Fruit fly (Drosophila melanogaster) whole organism, embryonic: ENCODE data around the gene CG43179.
A peak's percentile ranks its signal among the peaks of the same experiment; 100 is the strongest.

Experiments used
- Asciz ChIP-seq: fragments of 200-800 bp; sonication (Bioruptor generic); optimal IDR thresholded peaks from 2 replicates; lab custom pipeline; 2017; ENCODE audit warnings: missing biosample characterization, mild to moderate bottlenecking, missing genetic modification characterization, missing genetic modification reagents
- CG10654 ChIP-seq: fragments of 200-800 bp; sonication (Bioruptor generic); optimal IDR thresholded peaks from 2 replicates; lab custom pipeline; 2016; ENCODE audit warnings: missing biosample characterization, missing genetic modification characterization
- CG12942 ChIP-seq: fragments of 200-800 bp; sonication (Bioruptor generic); optimal IDR thresholded peaks from 3 replicates; lab custom pipeline; 2016; ENCODE audit warnings: missing biosample characterization, missing genetic modification characterization
- CG13287 ChIP-seq: fragments of 200-800 bp; sonication (Bioruptor generic); IDR thresholded peaks from 2 replicates; pipeline ENCODE4 v1.3.6; 2022; ENCODE audit warnings: missing biosample characterization, missing genetic modification characterization; ENCODE audit not compliant: partially characterized antibody
- CG14050 ChIP-seq: fragments of 200-800 bp; sonication (Bioruptor generic); IDR thresholded peaks from 3 replicates; pipeline ENCODE4 v1.3.6; 2022; ENCODE audit warnings: missing biosample characterization, missing genetic modification characterization
- CG14860 ChIP-seq: fragments of 200-800 bp; sonication (Bioruptor generic); IDR thresholded peaks from 3 replicates; pipeline ENCODE4 v1.3.6; 2022; ENCODE audit warnings: missing biosample characterization, missing genetic modification characterization; ENCODE audit not compliant: partially characterized antibody
- CG15269 ChIP-seq: fragments of 200-800 bp; sonication (Bioruptor generic); optimal IDR thresholded peaks from 2 replicates; lab custom pipeline; 2018; ENCODE audit warnings: missing biosample characterization, mild to moderate bottlenecking, missing genetic modification characterization, moderate library complexity
- CG15696 ChIP-seq: fragments of 200-800 bp; sonication (Bioruptor generic); optimal IDR thresholded peaks from 2 replicates; lab custom pipeline; 2019; ENCODE audit warnings: missing biosample characterization, mild to moderate bottlenecking, missing genetic modification characterization, moderate library complexity
- CG18619 ChIP-seq: fragments of 200-800 bp; sonication (Bioruptor generic); optimal IDR thresholded peaks from 3 replicates; lab custom pipeline; 2017; ENCODE audit warnings: missing biosample characterization, mild to moderate bottlenecking, missing genetic modification characterization
- CG2120 ChIP-seq: fragments of 200-800 bp; sonication (Bioruptor generic); optimal IDR thresholded peaks from 3 replicates; lab custom pipeline; 2016; ENCODE audit warnings: missing biosample characterization, missing genetic modification characterization
- CG31365 ChIP-seq: fragments of 200-800 bp; sonication (Bioruptor generic); optimal IDR thresholded peaks from 2 replicates; lab custom pipeline; 2018; ENCODE audit warnings: missing biosample characterization, mild to moderate bottlenecking, missing genetic modification characterization
- CG3163 ChIP-seq: fragments of 200-800 bp; sonication (Bioruptor generic); optimal IDR thresholded peaks from 3 replicates; lab custom pipeline; 2016; ENCODE audit warnings: missing biosample characterization, missing genetic modification characterization
- CG33213 ChIP-seq: fragments of 200-800 bp; sonication (Bioruptor generic); optimal IDR thresholded peaks from 3 replicates; lab custom pipeline; 2016; ENCODE audit warnings: missing biosample characterization, missing genetic modification characterization
- CG3726 ChIP-seq: fragments of 200-800 bp; sonication (Bioruptor generic); IDR thresholded peaks from 3 replicates; pipeline ENCODE4, ENCODE4 v1.3.6; 2022; ENCODE audit warnings: missing biosample characterization, missing genetic modification characterization
- CG4617 ChIP-seq: fragments of 200-800 bp; sonication (Bioruptor generic); optimal IDR thresholded peaks from 3 replicates; lab custom pipeline; 2016; ENCODE audit warnings: missing biosample characterization, missing genetic modification characterization, borderline replicate concordance
- CG6689 ChIP-seq: fragments of 200-800 bp; sonication (Bioruptor generic); IDR thresholded peaks from 2 replicates; pipeline ENCODE4 v1.3.6; 2022; ENCODE audit warnings: missing biosample characterization, missing genetic modification characterization
- CG8089 ChIP-seq: fragments of 200-800 bp; sonication (Bioruptor generic); optimal IDR thresholded peaks from 3 replicates; lab custom pipeline; 2016; ENCODE audit warnings: missing biosample characterization, missing genetic modification characterization
- CoRest ChIP-seq: fragments of 200-800 bp; sonication (Bioruptor generic); optimal IDR thresholded peaks from 3 replicates; lab custom pipeline; 2018; ENCODE audit warnings: missing biosample characterization, mild to moderate bottlenecking, missing genetic modification characterization, moderate library complexity
- Doc2 ChIP-seq: fragments of 200-800 bp; sonication (Bioruptor generic); IDR thresholded peaks from 2 replicates; pipeline ENCODE4 v1.3.6; 2022; ENCODE audit warnings: missing biosample characterization, missing genetic modification characterization
- Eip74EF ChIP-seq, 2 experiments: fragments of 200-800 bp in 1 of 2; fragments of >200 bp in 1 of 2; sonication (Bioruptor generic) in 1 of 2; optimal IDR thresholded peaks; 2 replicates each; lab custom pipeline; 2017 to 2019; ENCODE audit warnings: missing biosample characterization in 2 of 2, missing genetic modification characterization in 2 of 2, mild to moderate bottlenecking in 1 of 2, moderate library complexity in 1 of 2
- Fer3 ChIP-seq: fragments of 200-800 bp; sonication (Bioruptor generic); optimal IDR thresholded peaks from 2 replicates; lab custom pipeline; 2018; ENCODE audit warnings: missing biosample characterization, mild to moderate bottlenecking, missing genetic modification characterization, moderate library complexity
- Hey ChIP-seq: fragments of 200-800 bp; sonication (Bioruptor generic); optimal IDR thresholded peaks from 3 replicates; lab custom pipeline; 2018; ENCODE audit warnings: missing biosample characterization, mild to moderate bottlenecking, missing genetic modification characterization
- Hmx ChIP-seq: fragments of 200-800 bp; sonication (Bioruptor generic); optimal IDR thresholded peaks from 2 replicates; lab custom pipeline; 2016; ENCODE audit warnings: missing biosample characterization, missing genetic modification characterization
- Hr39 ChIP-seq: fragments of >200 bp; optimal IDR thresholded peaks from 2 replicates; lab custom pipeline; 2017
- Hr78 ChIP-seq, 2 experiments: fragments of 200-800 bp in 1 of 2; fragments of >200 bp in 1 of 2; sonication (Bioruptor generic) in 1 of 2; optimal IDR thresholded peaks; 2 replicates each; lab custom pipeline; 2017 to 2019; ENCODE audit warnings: missing biosample characterization in 2 of 2, missing genetic modification characterization in 2 of 2, mild to moderate bottlenecking in 1 of 2, moderate library complexity in 1 of 2
- Kr ChIP-seq: fragments of 200-800 bp; sonication (Bioruptor generic); optimal IDR thresholded peaks from 2 replicates; lab custom pipeline; 2017; ENCODE audit warnings: missing biosample characterization, mild to moderate bottlenecking, missing genetic modification characterization
- Lhr ChIP-seq: fragments of 200-800 bp; sonication (Bioruptor generic); optimal IDR thresholded peaks from 3 replicates; lab custom pipeline; 2017; ENCODE audit warnings: mild to moderate bottlenecking, missing biosample characterization, missing genetic modification reagents, missing genetic modification characterization
- Myb ChIP-seq: fragments of 200-800 bp; sonication (Bioruptor generic); optimal IDR thresholded peaks from 2 replicates; lab custom pipeline; 2016; ENCODE audit warnings: missing biosample characterization, missing genetic modification characterization
- NC2β ChIP-seq: fragments of 200-800 bp; sonication (Bioruptor generic); optimal IDR thresholded peaks from 2 replicates; lab custom pipeline; 2016; ENCODE audit warnings: missing biosample characterization, missing genetic modification characterization
- Nf-YA ChIP-seq: fragments of 200-800 bp; sonication (Bioruptor generic); IDR thresholded peaks from 2 replicates; pipeline ENCODE4 v1.3.6; 2022; ENCODE audit warnings: missing biosample characterization, missing genetic modification characterization
- Pdp1 ChIP-seq, 2 experiments: fragments of 200-800 bp; sonication (Bioruptor generic); optimal IDR thresholded peaks; 3 replicates each; lab custom pipeline; 2016; ENCODE audit warnings: missing biosample characterization in 2 of 2, missing genetic modification characterization in 2 of 2, mild to moderate bottlenecking in 1 of 2, moderate library complexity in 1 of 2
- Stat92E ChIP-seq, 3 experiments: fragments of >200 bp in 2 of 3; fragments of 200-800 bp in 1 of 3; sonication (Bioruptor generic) in 1 of 3; optimal IDR thresholded peaks; 2 replicates each; lab custom pipeline; 2017 to 2019; ENCODE audit warnings: missing biosample characterization in 3 of 3, missing genetic modification characterization in 3 of 3, mild to moderate bottlenecking in 1 of 3, moderate library complexity in 1 of 3
- Trl ChIP-seq, 3 experiments: fragments of >200 bp in 2 of 3; fragments of 200-800 bp in 1 of 3; sonication (Bioruptor generic) in 1 of 3; optimal IDR thresholded peaks; 2 replicates in 1 of 3; 3 replicates in 2 of 3; lab custom pipeline; 2016 to 2017; ENCODE audit warnings: missing biosample characterization in 1 of 3, missing genetic modification characterization in 1 of 3
- exex ChIP-seq: fragments of 200-800 bp; sonication (Bioruptor generic); optimal IDR thresholded peaks from 4 replicates; lab custom pipeline; 2018; ENCODE audit warnings: missing biosample characterization, mild to moderate bottlenecking, missing genetic modification characterization, moderate library complexity
- insv ChIP-seq, 2 experiments: fragments of 200-800 bp; sonication (Bioruptor generic); optimal IDR thresholded peaks; 3 replicates each; lab custom pipeline; 2016 to 2018; ENCODE audit warnings: missing biosample characterization in 2 of 2, missing genetic modification characterization in 2 of 2
- luna ChIP-seq: fragments of 200-800 bp; sonication (Bioruptor generic); optimal IDR thresholded peaks from 2 replicates; lab custom pipeline; 2016; ENCODE audit warnings: missing biosample characterization, missing genetic modification characterization
- nerfin-2 ChIP-seq: fragments of 200-800 bp; sonication (Bioruptor generic); IDR thresholded peaks from 2 replicates; pipeline ENCODE4 v1.3.6; 2022; ENCODE audit warnings: missing biosample characterization, missing genetic modification characterization; ENCODE audit not compliant: partially characterized antibody
- nom ChIP-seq: fragments of 200-800 bp; sonication (Bioruptor generic); optimal IDR thresholded peaks from 2 replicates; lab custom pipeline; 2017; ENCODE audit warnings: missing biosample characterization, missing genetic modification characterization, mild to moderate bottlenecking, moderate library complexity, missing genetic modification reagents
- p53 ChIP-seq: fragments of 200-800 bp; sonication (Bioruptor generic); optimal IDR thresholded peaks from 2 replicates; lab custom pipeline; 2016; ENCODE audit warnings: missing biosample characterization, missing genetic modification characterization
- pan ChIP-seq, 4 experiments: fragments of >200 bp in 3 of 4; fragments of 200-800 bp in 1 of 4; sonication (Bioruptor generic) in 1 of 4; optimal IDR thresholded peaks in 3 of 4; IDR thresholded peaks in 1 of 4; 2 replicates each; pipeline versions ENCODE4 v1.3.6 to Lab custom; 2017 to 2022; ENCODE audit warnings: missing biosample characterization in 2 of 4, missing genetic modification characterization in 2 of 4, mixed read lengths in 1 of 4
- pum ChIP-seq: fragments of 200-800 bp; sonication (Bioruptor generic); optimal IDR thresholded peaks from 2 replicates; lab custom pipeline; 2016; ENCODE audit warnings: missing biosample characterization, missing genetic modification characterization
- pzg ChIP-seq: fragments of 200-800 bp; sonication (Bioruptor generic); optimal IDR thresholded peaks from 3 replicates; lab custom pipeline; 2018; ENCODE audit warnings: missing biosample characterization, mild to moderate bottlenecking, missing genetic modification characterization, moderate library complexity
- ssp ChIP-seq: fragments of 200-800 bp; sonication (Bioruptor generic); IDR thresholded peaks from 2 replicates; pipeline ENCODE4 v1.3.6; 2022; ENCODE audit warnings: missing biosample characterization, missing genetic modification characterization
- unpg ChIP-seq: fragments of 200-800 bp; sonication (Bioruptor generic); optimal IDR thresholded peaks from 3 replicates; lab custom pipeline; 2018; ENCODE audit warnings: missing biosample characterization, mild to moderate bottlenecking, missing genetic modification characterization, moderate library complexity
- wor ChIP-seq: fragments of 200-800 bp; sonication (Bioruptor generic); IDR thresholded peaks from 2 replicates; pipeline ENCODE4 v1.3.6; 2022; ENCODE audit warnings: missing biosample characterization, missing genetic modification characterization
- yki ChIP-seq: fragments of >200 bp; optimal IDR thresholded peaks from 3 replicates; lab custom pipeline; 2018
- zen ChIP-seq: fragments of 200-800 bp; sonication (Bioruptor generic); optimal IDR thresholded peaks from 3 replicates; lab custom pipeline; 2018; ENCODE audit warnings: missing biosample characterization, mild to moderate bottlenecking, missing genetic modification characterization, moderate library complexity
- zfh1 ChIP-seq: fragments of 200-800 bp; sonication (Bioruptor generic); IDR thresholded peaks from 3 replicates; pipeline ENCODE4 v1.3.6; 2022; ENCODE audit warnings: missing biosample characterization, missing genetic modification characterization

Gene CG43179

dm6 chr3R:14283754-14284421 lies 28.0 kb downstream of the CG43179 start (continued):
- TF ChIP-seq CoRest (peak; percentile 99), CG14050 (GFP tag; lab: Robert Waterston, UW) (no peak), zen (tag; lab: Kevin White, UChicago) (peak; percentile 96), p53 (GFP tag; lab: Kevin White, UChicago) (peak; percentile 51), Myb (GFP tag; lab: Kevin White, UChicago) (peak; percentile 67), exex (tag; lab: Kevin White, UChicago) (peak; percentile 75), Stat92E (GFP tag; optimal IDR thresholded peaks at IDR 0.05; lab: Kevin White, UChicago) (peak in 1 of 3 experiments; percentile 94), NC2β (GFP tag; lab: Kevin White, UChicago) (peak; percentile 95), CG3163 (peak; percentile 58), Trl (optimal IDR thresholded peaks at IDR 0.05; lab: Kevin White, UChicago) (peak; percentile 87 to 95), Trl (GFP tag; optimal IDR thresholded peaks at IDR 0.05; lab: Kevin White, UChicago) (peak; percentile 88), Asciz (peak; percentile 99), pzg (GFP tag; lab: Kevin White, UChicago) (peak; percentile 20), Hmx (GFP tag; lab: Kevin White, UChicago) (peak; percentile 90), insv (GFP tag; optimal IDR thresholded peaks at IDR 0.05; lab: Kevin White, UChicago) (peak in 1 of 2 experiments; percentile 72), yki (lab: Kevin White, UChicago) (peak; percentile 64), CG3726 (GFP tag; lab: Robert Waterston, UW) (no peak), CG15696 (tag; lab: Kevin White, UChicago) (peak; percentile 87), ssp (GFP tag; lab: Robert Waterston, UW) (no peak), wor (GFP tag; lab: Robert Waterston, UW) (no peak), CG13287 (GFP tag; lab: Robert Waterston, UW) (no peak), Lhr (GFP tag; lab: Kevin White, UChicago) (peak; percentile 94), CG31365 (peak; percentile 90), unpg (peak; percentile 99), CG33213 (peak; percentile 90), Doc2 (GFP tag; lab: Robert Waterston, UW) (no peak), CG8089 (GFP tag; lab: Kevin White, UChicago) (peak; percentile 89), Kr (GFP tag; lab: Kevin White, UChicago) (no peak), CG15269 (tag; lab: Kevin White, UChicago) (peak; percentile 99), CG2120 (GFP tag; lab: Kevin White, UChicago) (peak; percentile 99), CG18619 (GFP tag; lab: Kevin White, UChicago) (peak; percentile 98), Hr78 (GFP tag; optimal IDR thresholded peaks at IDR 0.05; lab: Kevin White, UChicago) (peak in 1 of 2 experiments; percentile 94), Hey (tag; lab: Kevin White, UChicago) (peak; percentile 83), pum (GFP tag; lab: Kevin White, UChicago) (peak; percentile 93), CG10654 (GFP tag; lab: Kevin White, UChicago) (peak; percentile 98), Eip74EF (GFP tag; optimal IDR thresholded peaks at IDR 0.05; lab: Kevin White, UChicago) (peak in 1 of 2 experiments; percentile 99), Pdp1 (GFP tag; optimal IDR thresholded peaks at IDR 0.05; lab: Kevin White, UChicago) (peak; percentile 95), zfh1 (GFP tag; lab: Robert Waterston, UW) (no peak), luna (GFP tag; lab: Kevin White, UChicago) (peak; percentile 90), nom (GFP tag; lab: Kevin White, UChicago) (peak; percentile 60), CG4617 (GFP tag; lab: Kevin White, UChicago) (peak; percentile 98), nerfin-2 (GFP tag; lab: Robert Waterston, UW) (no peak), CG14860 (no peak), Hr39 (lab: Kevin White, UChicago) (no peak), Fer3 (peak; percentile 99), CG12942 (GFP tag; lab: Kevin White, UChicago) (peak; percentile 98), pan (optimal IDR thresholded peaks at IDR 0.05; lab: Kevin White, UChicago) (no peak), pan (GFP tag; optimal IDR thresholded peaks at IDR 0.05 in 1 of 2, IDR thresholded peaks at IDR 0.05 in 1 of 2) (no peak), Nf-YA (GFP tag; lab: Robert Waterston, UW) (no peak), CG6689 (GFP tag; lab: Robert Waterston, UW) (no peak)
